Worm (Caenorhabditis elegans) whole organism, L3 larva: ENCODE measurements around the gene nhr-109.

ENCODE experiments used
- ZK546.5 ChIP-seq: sonication (generic microtip); optimal IDR thresholded peaks from 2 replicates; lab custom pipeline; 2017; ENCODE audit warnings: missing biosample characterization, missing genetic modification characterization
- aly-2 ChIP-seq: fragments of 150-350 bp; optimal IDR thresholded peaks from 2 replicates; lab custom pipeline; 2014; ENCODE audit warnings: missing biosample characterization, missing genetic modification characterization
- ceh-16 ChIP-seq: sonication (generic microtip); optimal IDR thresholded peaks from 2 replicates; lab custom pipeline; 2017; ENCODE audit warnings: missing biosample characterization, missing genetic modification characterization
- ceh-82 ChIP-seq: fragments of 150-350 bp; optimal IDR thresholded peaks from 2 replicates; lab custom pipeline; 2014; ENCODE audit warnings: missing biosample characterization, missing genetic modification characterization
- ceh-9 ChIP-seq: sonication (generic microtip); optimal IDR thresholded peaks from 2 replicates; lab custom pipeline; 2018; ENCODE audit warnings: missing biosample characterization, missing genetic modification characterization
- daf-12 ChIP-seq: fragments of 150-350 bp; optimal IDR thresholded peaks from 2 replicates; lab custom pipeline; 2014; ENCODE audit warnings: missing biosample characterization, missing genetic modification reagents, missing genetic modification characterization
- egl-27 ChIP-seq: sonication (generic microtip); optimal IDR thresholded peaks from 4 replicates; lab custom pipeline; 2017; ENCODE audit warnings: missing biosample characterization, missing genetic modification reagents, missing genetic modification characterization
- egl-5 ChIP-seq: fragments of 150-350 bp; optimal IDR thresholded peaks from 2 replicates; lab custom pipeline; 2017; ENCODE audit warnings: missing biosample characterization, missing genetic modification reagents, missing genetic modification characterization, inconsistent platforms
- elt-1 ChIP-seq: fragments of 150-350 bp; optimal IDR thresholded peaks from 2 replicates; lab custom pipeline; 2014; ENCODE audit warnings: missing biosample characterization, missing genetic modification characterization
- elt-2 ChIP-seq: sonication (generic microtip); optimal IDR thresholded peaks from 2 replicates; lab custom pipeline; 2016; ENCODE audit warnings: missing genetic modification reagents, mild to moderate bottlenecking, missing genetic modification characterization, missing compliant biosample characterization
- elt-3 ChIP-seq, 3 experiments: fragments of 150-350 bp in 1 of 3; sonication (generic microtip) in 2 of 3; optimal IDR thresholded peaks; 2 replicates in 2 of 3; 4 replicates in 1 of 3; lab custom pipeline; 2014 to 2017; ENCODE audit warnings: missing biosample characterization in 3 of 3, missing genetic modification characterization in 3 of 3
- eor-1 ChIP-seq, 2 experiments: fragments of 150-350 bp; optimal IDR thresholded peaks; 2 replicates each; lab custom pipeline; 2014 to 2018; ENCODE audit warnings: missing biosample characterization in 2 of 2, missing genetic modification characterization in 2 of 2
- fkh-10 ChIP-seq: sonication (generic microtip); optimal IDR thresholded peaks from 2 replicates; lab custom pipeline; 2017; ENCODE audit warnings: missing biosample characterization, missing genetic modification reagents, missing genetic modification characterization
- fkh-2 ChIP-seq: fragments of 150-350 bp; optimal IDR thresholded peaks from 2 replicates; lab custom pipeline; 2014; ENCODE audit warnings: missing biosample characterization, missing genetic modification reagents, missing genetic modification characterization
- fos-1 ChIP-seq: fragments of 150-350 bp; optimal IDR thresholded peaks from 2 replicates; lab custom pipeline; 2014; ENCODE audit warnings: missing biosample characterization, missing genetic modification characterization
- hmg-11 ChIP-seq: sonication (generic microtip); optimal IDR thresholded peaks from 2 replicates; lab custom pipeline; 2016; ENCODE audit warnings: missing genetic modification characterization, missing compliant biosample characterization
- lin-15B ChIP-seq: fragments of 150-350 bp; optimal IDR thresholded peaks from 2 replicates; lab custom pipeline; 2014; ENCODE audit warnings: missing biosample characterization, missing genetic modification characterization
- lin-39 ChIP-seq: fragments of 150-350 bp; optimal IDR thresholded peaks from 2 replicates; lab custom pipeline; 2018; ENCODE audit warnings: missing biosample characterization, missing genetic modification reagents, missing genetic modification characterization
- lsy-12 ChIP-seq: sonication (generic microtip); optimal IDR thresholded peaks from 2 replicates; lab custom pipeline; 2016; ENCODE audit warnings: mild to moderate bottlenecking, missing genetic modification characterization, missing compliant biosample characterization
- mdl-1 ChIP-seq: fragments of 150-350 bp; optimal IDR thresholded peaks from 2 replicates; lab custom pipeline; 2014; ENCODE audit warnings: missing biosample characterization, missing genetic modification characterization
- mml-1 ChIP-seq: fragments of 150-350 bp; sonication (generic microtip); optimal IDR thresholded peaks from 3 replicates; lab custom pipeline; 2014; ENCODE audit warnings: missing biosample characterization, missing genetic modification characterization
- nfya-1 ChIP-seq: sonication (generic microtip); optimal IDR thresholded peaks from 2 replicates; lab custom pipeline; 2017; ENCODE audit warnings: missing genetic modification characterization, mild to moderate bottlenecking, missing compliant biosample characterization, antibody characterized with exemption, moderate library complexity; ENCODE audit not compliant: insufficient read depth
- nhr-11 ChIP-seq: fragments of 150-350 bp; optimal IDR thresholded peaks from 2 replicates; lab custom pipeline; 2014; ENCODE audit warnings: missing biosample characterization, missing genetic modification characterization
- nhr-12 ChIP-seq: fragments of 150-350 bp; optimal IDR thresholded peaks from 2 replicates; lab custom pipeline; 2014; ENCODE audit warnings: missing biosample characterization, missing genetic modification characterization
- nhr-237 ChIP-seq: fragments of 150-350 bp; optimal IDR thresholded peaks from 2 replicates; lab custom pipeline; 2014; ENCODE audit warnings: missing biosample characterization, missing genetic modification characterization
- nhr-25 ChIP-seq: sonication (generic microtip); optimal IDR thresholded peaks from 2 replicates; lab custom pipeline; 2017; ENCODE audit warnings: missing biosample characterization, missing genetic modification characterization
- nhr-28 ChIP-seq: fragments of 150-350 bp; optimal IDR thresholded peaks from 2 replicates; lab custom pipeline; 2014; ENCODE audit warnings: missing biosample characterization, missing genetic modification characterization
- nhr-43 ChIP-seq: sonication (generic microtip); optimal IDR thresholded peaks from 2 replicates; lab custom pipeline; 2016; ENCODE audit warnings: mild to moderate bottlenecking, missing genetic modification characterization, missing compliant biosample characterization; ENCODE audit not compliant: poor library complexity, severe bottlenecking
- nhr-67 ChIP-seq: fragments of 150-350 bp; optimal IDR thresholded peaks from 2 replicates; lab custom pipeline; 2014; ENCODE audit warnings: missing biosample characterization, missing genetic modification characterization
- nhr-76 ChIP-seq: fragments of 150-350 bp; sonication (generic microtip); optimal IDR thresholded peaks from 5 replicates; lab custom pipeline; 2014; ENCODE audit warnings: missing biosample characterization, missing genetic modification characterization
- pqm-1 ChIP-seq: fragments of 150-350 bp; optimal IDR thresholded peaks from 2 replicates; lab custom pipeline; 2017; ENCODE audit warnings: missing biosample characterization, missing genetic modification characterization, inconsistent platforms
- sea-2 ChIP-seq: fragments of 150-350 bp; sonication (generic microtip); optimal IDR thresholded peaks from 4 replicates; lab custom pipeline; 2014; ENCODE audit warnings: missing biosample characterization, missing genetic modification reagents, missing genetic modification characterization
- skn-1 ChIP-seq: fragments of 150-350 bp; optimal IDR thresholded peaks from 2 replicates; lab custom pipeline; 2014; ENCODE audit warnings: missing biosample characterization, missing genetic modification characterization
- snpc-4 ChIP-seq: fragments of 150-350 bp; optimal IDR thresholded peaks from 2 replicates; lab custom pipeline; 2014; ENCODE audit warnings: missing biosample characterization, missing genetic modification characterization
- tbx-2 ChIP-seq: sonication (generic microtip); optimal IDR thresholded peaks from 2 replicates; lab custom pipeline; 2016; ENCODE audit warnings: mild to moderate bottlenecking, missing genetic modification characterization, missing compliant biosample characterization
- unc-62 ChIP-seq: fragments of 150-350 bp; sonication (generic microtip); optimal IDR thresholded peaks from 4 replicates; lab custom pipeline; 2014; ENCODE audit warnings: missing biosample characterization, missing genetic modification reagents, missing genetic modification characterization
- zag-1 ChIP-seq: fragments of 150-350 bp; optimal IDR thresholded peaks from 2 replicates; lab custom pipeline; 2014; ENCODE audit warnings: missing biosample characterization, missing genetic modification characterization
- ztf-11 ChIP-seq: fragments of 150-350 bp; optimal IDR thresholded peaks from 2 replicates; lab custom pipeline; 2014; ENCODE audit warnings: missing biosample characterization, missing genetic modification characterization
- ztf-4 ChIP-seq: fragments of 150-350 bp; optimal IDR thresholded peaks from 2 replicates; lab custom pipeline; 2014; ENCODE audit warnings: missing biosample characterization, missing genetic modification characterization

The nhr-109 gene

DNA sequence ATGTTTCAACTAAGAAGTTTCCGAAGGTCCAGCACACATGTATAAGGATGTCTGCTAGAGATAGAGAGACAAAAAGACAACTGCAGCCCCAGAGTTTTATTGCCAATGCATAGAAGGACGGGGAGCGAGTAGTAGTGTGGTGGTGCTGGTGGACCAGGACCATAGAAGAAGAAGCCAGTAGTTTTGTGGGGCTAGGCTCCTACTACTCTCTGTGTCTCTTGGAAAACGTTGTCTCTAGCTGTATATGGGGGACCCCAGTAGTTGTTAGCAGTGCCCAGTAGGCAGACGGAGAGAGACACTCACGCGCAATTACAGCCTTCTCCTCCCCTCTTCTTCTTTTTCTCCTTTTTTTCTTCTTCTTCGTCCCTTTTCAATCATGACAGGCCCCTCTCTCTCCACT is 22.9 kb downstream of the nhr-109 start:
- TF ChIP-seq ZK546.5 (no peak), lin-39 (tag; lab: Kevin White, UChicago) (peak; percentile 70), nfya-1 (tag; lab: Kevin White, UChicago) (peak; percentile 65), hmg-11 (tag; lab: Kevin White, UChicago) (peak; percentile 87)

DNA sequence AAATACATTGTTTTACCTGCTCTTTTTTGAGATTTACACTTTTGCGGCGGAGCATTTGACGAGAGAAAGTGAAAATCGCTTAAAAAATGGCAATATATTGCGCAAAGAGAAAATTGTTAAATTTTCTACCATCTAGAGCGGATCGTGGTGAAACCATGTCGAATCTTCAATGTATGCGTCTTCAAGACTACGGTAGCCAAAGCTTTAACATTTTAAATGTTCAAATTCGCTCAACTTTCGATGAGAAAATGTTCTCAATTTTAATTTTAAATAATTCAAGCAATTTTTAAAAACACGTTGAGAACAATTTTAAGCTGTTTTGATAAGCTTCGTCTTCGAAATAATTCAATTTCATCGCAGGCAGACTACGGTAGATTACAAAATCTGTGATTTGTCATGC is 27.1 kb downstream of the nhr-109 start:
- TF ChIP-seq lsy-12 (tag; lab: Kevin White, UChicago) (no peak), elt-2 (tag; lab: Kevin White, UChicago) (no peak), snpc-4 (tag; lab: Kevin White, UChicago) (no peak), fkh-10 (GFP tag; lab: Kevin White, UChicago) (no peak)

- TF ChIP-seq elt-3 (tag; optimal IDR thresholded peaks at IDR 0.05; lab: Kevin White, UChicago), result no peak
- no peak for TF ChIP-seq ceh-16 (tag; lab: Kevin White, UChicago)
- TF ChIP-seq nhr-237 (tag; lab: Kevin White, UChicago), result no peak
- TF ChIP-seq nhr-76 (tag; lab: Kevin White, UChicago), result no peak
- TF ChIP-seq nhr-43 (tag; lab: Kevin White, UChicago), result no peak
- no peak for TF ChIP-seq mdl-1
- TF ChIP-seq lsy-12 (tag; lab: Kevin White, UChicago), result no peak
- TF ChIP-seq tbx-2 (tag; lab: Kevin White, UChicago), result no peak
- TF ChIP-seq ztf-4 (tag; lab: Kevin White, UChicago), result no peak
- TF ChIP-seq zag-1 (tag; lab: Kevin White, UChicago), result no peak
- TF ChIP-seq snpc-4 (tag; lab: Kevin White, UChicago), result no peak
- TF ChIP-seq sea-2 (GFP tag; lab: Kevin White, UChicago), result no peak
- TF ChIP-seq nhr-25 (tag; lab: Kevin White, UChicago), result no peak
- no peak for TF ChIP-seq ceh-9
- no peak for TF ChIP-seq nhr-28 (tag; lab: Kevin White, UChicago)
- TF ChIP-seq daf-12, result no peak
- no peak for TF ChIP-seq elt-2 (tag; lab: Kevin White, UChicago)
- TF ChIP-seq egl-5 (tag; lab: Kevin White, UChicago), result no peak
Observed at ce11 chrII:4460851-4461250, 27.7 kb downstream of the nhr-109 start, which contains the start of the genes T12C9.7 and vps-18. TSS of gene T12C9.7 (minus strand) at chrII:4460951. TSS of gene vps-18 (plus strand) at chrII:4461130.

DNA sequence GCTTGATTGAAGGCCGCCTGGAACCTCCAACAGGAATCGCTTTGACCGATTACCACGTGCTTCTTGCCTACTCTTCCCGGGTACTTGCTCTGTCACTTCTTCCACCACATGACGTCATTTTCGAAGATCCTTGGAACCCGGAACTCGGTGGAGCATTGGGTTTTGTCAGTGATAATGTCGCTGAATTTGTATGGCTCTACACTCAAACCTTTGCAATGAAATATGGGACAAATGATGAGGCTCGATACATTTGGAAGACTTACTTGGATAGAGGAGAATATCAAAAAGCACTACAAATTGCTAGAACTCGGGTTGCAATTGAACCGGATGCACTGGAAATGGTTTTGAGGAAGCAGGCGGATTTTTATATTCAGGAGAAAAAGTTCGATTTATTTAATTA is 29.7 kb downstream of the nhr-109 start:
- no peak for TF ChIP-seq nfya-1 (tag; lab: Kevin White, UChicago)
- no peak for TF ChIP-seq aly-2 (tag; lab: Kevin White, UChicago)
- no peak for TF ChIP-seq ztf-11 (tag; lab: Kevin White, UChicago)
- TF ChIP-seq hmg-11 (tag; lab: Kevin White, UChicago), result no peak
- no peak for TF ChIP-seq lsy-12 (tag; lab: Kevin White, UChicago)
- TF ChIP-seq fkh-2 (tag; lab: Kevin White, UChicago), result no peak
- no peak for TF ChIP-seq eor-1 (tag; optimal IDR thresholded peaks at IDR 0.05; lab: Kevin White, UChicago)
- TF ChIP-seq fos-1 (tag; lab: Kevin White, UChicago), result no peak
- no peak for TF ChIP-seq elt-3 (tag; optimal IDR thresholded peaks at IDR 0.05; lab: Kevin White, UChicago)
- no peak for TF ChIP-seq elt-1 (tag; lab: Kevin White, UChicago)
- no peak for TF ChIP-seq nhr-43 (tag; lab: Kevin White, UChicago)
- no peak for TF ChIP-seq tbx-2 (tag; lab: Kevin White, UChicago)
- TF ChIP-seq lin-15B (tag; lab: Kevin White, UChicago), result no peak
- TF ChIP-seq zag-1 (tag; lab: Kevin White, UChicago), result no peak
- TF ChIP-seq nhr-67 (tag; lab: Kevin White, UChicago), result no peak
- no peak for TF ChIP-seq unc-62 (GFP tag; lab: Kevin White, UChicago)
- no peak for TF ChIP-seq nhr-11 (tag; lab: Kevin White, UChicago)

- TF ChIP-seq elt-2 (tag; lab: Kevin White, UChicago) (no peak), mml-1 (no peak), pqm-1 (tag; lab: Kevin White, UChicago) (no peak), nhr-237 (tag; lab: Kevin White, UChicago) (no peak), sea-2 (GFP tag; lab: Kevin White, UChicago) (no peak), egl-27 (tag; lab: Kevin White, UChicago) (no peak), nhr-28 (tag; lab: Kevin White, UChicago) (no peak), zag-1 (tag; lab: Kevin White, UChicago) (no peak), aly-2 (tag; lab: Kevin White, UChicago) (no peak), elt-3 (tag; optimal IDR thresholded peaks at IDR 0.05; lab: Kevin White, UChicago) (no peak), daf-12 (no peak), nhr-12 (tag; lab: Kevin White, UChicago) (no peak), nhr-25 (tag; lab: Kevin White, UChicago) (no peak), ztf-11 (tag; lab: Kevin White, UChicago) (no peak), ceh-82 (tag; lab: Kevin White, UChicago) (no peak), skn-1 (tag; lab: Kevin White, UChicago) (no peak)
Observed at ce11 chrII:4467869-4468268, 34.7 kb downstream of the nhr-109 start, which contains the start of gene W06B4.2. TSS of gene W06B4.2 (plus strand) at chrII:4468169.
